Fruit fly (Drosophila melanogaster) whole organism, prepupa: ENCODE data around the gene Tmtc4.

Experiments
- Blimp-1 ChIP-seq: fragments of 200-800 bp; sonication (Bioruptor generic); optimal IDR thresholded peaks from 3 replicates; lab custom pipeline; 2017; ENCODE audit warnings: missing biosample characterization, missing genetic modification characterization, mild to moderate bottlenecking, moderate library complexity, missing genetic modification reagents
- CG10631 ChIP-seq: fragments of 200-800 bp; sonication (Bioruptor generic); optimal IDR thresholded peaks from 2 replicates; lab custom pipeline; 2016; ENCODE audit warnings: missing biosample characterization, missing genetic modification characterization
- CG11294 ChIP-seq: fragments of 200-800 bp; sonication (Bioruptor generic); IDR thresholded peaks from 2 replicates; pipeline ENCODE4 v1.3.6; 2022; ENCODE audit warnings: missing biosample characterization, missing genetic modification characterization
- CG11762 ChIP-seq: fragments of 200-800 bp; sonication (Bioruptor generic); optimal IDR thresholded peaks from 3 replicates; lab custom pipeline; 2016; ENCODE audit warnings: missing biosample characterization, missing genetic modification characterization; ENCODE audit not compliant: insufficient read depth
- CG11902 ChIP-seq: fragments of 200-800 bp; sonication (Bioruptor generic); optimal IDR thresholded peaks from 3 replicates; lab custom pipeline; 2016; ENCODE audit warnings: missing biosample characterization, missing genetic modification characterization
- CG15336 ChIP-seq: fragments of 200-800 bp; sonication (Bioruptor generic); IDR thresholded peaks from 2 replicates; pipeline ENCODE4 v1.3.6; 2022; ENCODE audit warnings: missing biosample characterization, missing genetic modification characterization
- CG1621 ChIP-seq: fragments of 200-800 bp; sonication (Bioruptor generic); optimal IDR thresholded peaks from 3 replicates; lab custom pipeline; 2018; ENCODE audit warnings: missing biosample characterization, mild to moderate bottlenecking, missing genetic modification characterization
- CG16779 ChIP-seq: fragments of 200-800 bp; sonication (Bioruptor generic); optimal IDR thresholded peaks from 3 replicates; lab custom pipeline; 2017; ENCODE audit warnings: missing biosample characterization, mild to moderate bottlenecking, missing genetic modification characterization
- CG3032 ChIP-seq: fragments of 200-800 bp; optimal IDR thresholded peaks from 2 replicates; lab custom pipeline; 2019; ENCODE audit warnings: missing biosample characterization, mild to moderate bottlenecking, missing genetic modification characterization, moderate library complexity
- CG31627 ChIP-seq: fragments of 200-800 bp; sonication (Bioruptor generic); optimal IDR thresholded peaks from 3 replicates; lab custom pipeline; 2016; ENCODE audit warnings: missing biosample characterization, missing genetic modification characterization
- CG32006 ChIP-seq: fragments of 200-800 bp; sonication (Bioruptor generic); optimal IDR thresholded peaks from 3 replicates; lab custom pipeline; 2017; ENCODE audit warnings: missing biosample characterization, mild to moderate bottlenecking, missing genetic modification characterization
- CG34406 ChIP-seq: fragments of 200-800 bp; sonication (Bioruptor generic); optimal IDR thresholded peaks from 3 replicates; lab custom pipeline; 2016; ENCODE audit warnings: missing biosample characterization, missing genetic modification characterization
- CG3919 ChIP-seq: fragments of 200-800 bp; sonication (Bioruptor generic); optimal IDR thresholded peaks from 3 replicates; lab custom pipeline; 2016; ENCODE audit warnings: missing biosample characterization, missing genetic modification characterization
- CG6163 ChIP-seq: fragments of 200-800 bp; sonication (Bioruptor generic); IDR thresholded peaks from 3 replicates; pipeline ENCODE4 v1.3.6; 2022; ENCODE audit warnings: missing biosample characterization, missing genetic modification characterization
- CG6792 ChIP-seq: fragments of 200-800 bp; sonication (Bioruptor generic); optimal IDR thresholded peaks from 3 replicates; lab custom pipeline; 2016; ENCODE audit warnings: missing biosample characterization, missing genetic modification characterization
- CG6808 ChIP-seq: fragments of 200-800 bp; sonication (Bioruptor generic); optimal IDR thresholded peaks from 3 replicates; lab custom pipeline; 2017; ENCODE audit warnings: missing biosample characterization, missing genetic modification characterization, mild to moderate bottlenecking, moderate library complexity, missing genetic modification reagents
- CG6854 ChIP-seq: fragments of 200-800 bp; sonication (Bioruptor generic); optimal IDR thresholded peaks from 2 replicates; lab custom pipeline; 2017; ENCODE audit warnings: missing biosample characterization, mild to moderate bottlenecking, missing genetic modification characterization
- CG7368 ChIP-seq: fragments of 200-800 bp; sonication (Bioruptor generic); optimal IDR thresholded peaks from 3 replicates; lab custom pipeline; 2016; ENCODE audit warnings: missing biosample characterization, missing genetic modification characterization
- CG8119 ChIP-seq: fragments of 200-800 bp; sonication (Bioruptor generic); IDR thresholded peaks from 3 replicates; pipeline ENCODE4 v1.3.6; 2022; ENCODE audit warnings: missing biosample characterization, missing genetic modification characterization
- CG8632 ChIP-seq: fragments of 200-800 bp; sonication (Bioruptor generic); optimal IDR thresholded peaks from 3 replicates; lab custom pipeline; 2016; ENCODE audit warnings: missing biosample characterization, missing genetic modification characterization
- CG9139 ChIP-seq: fragments of 200-800 bp; sonication (Bioruptor generic); optimal IDR thresholded peaks from 3 replicates; lab custom pipeline; 2017; ENCODE audit warnings: missing biosample characterization, mild to moderate bottlenecking, missing genetic modification characterization
- Eip75B ChIP-seq: fragments of 200-800 bp; sonication (Bioruptor generic); optimal IDR thresholded peaks from 3 replicates; lab custom pipeline; 2016; ENCODE audit warnings: missing biosample characterization, missing genetic modification characterization
- Eip78C ChIP-seq: fragments of 200-800 bp; sonication (Bioruptor generic); peaks from one replicate; lab custom pipeline; 2016; ENCODE audit warnings: missing biosample characterization, missing genetic modification characterization
- Eip93F ChIP-seq: fragments of 200-800 bp; sonication (Bioruptor generic); optimal IDR thresholded peaks from 2 replicates; lab custom pipeline; 2016; ENCODE audit warnings: missing biosample characterization, mild to moderate bottlenecking, missing genetic modification characterization
- Ets21C ChIP-seq: fragments of 200-800 bp; sonication (Bioruptor generic); optimal IDR thresholded peaks from 3 replicates; lab custom pipeline; 2016; ENCODE audit warnings: missing biosample characterization, missing genetic modification characterization
- Ets96B ChIP-seq: fragments of 200-800 bp; optimal IDR thresholded peaks from 2 replicates; lab custom pipeline; 2019; ENCODE audit warnings: missing biosample characterization, mild to moderate bottlenecking, missing genetic modification characterization, moderate library complexity
- Hr39 ChIP-seq: fragments of 200-800 bp; sonication (Bioruptor generic); optimal IDR thresholded peaks from 2 replicates; lab custom pipeline; 2016; ENCODE audit warnings: missing biosample characterization, missing genetic modification characterization
- Hr4 ChIP-seq: fragments of 200-800 bp; sonication (Bioruptor generic); optimal IDR thresholded peaks from 3 replicates; lab custom pipeline; 2016; ENCODE audit warnings: missing biosample characterization, missing genetic modification characterization
- Lpt ChIP-seq: fragments of 200-800 bp; sonication (Bioruptor generic); optimal IDR thresholded peaks from 3 replicates; lab custom pipeline; 2016; ENCODE audit warnings: missing biosample characterization, missing genetic modification characterization
- OdsH ChIP-seq: fragments of 200-800 bp; sonication (Bioruptor generic); optimal IDR thresholded peaks from 3 replicates; lab custom pipeline; 2016; ENCODE audit warnings: missing biosample characterization, missing genetic modification characterization
- Sox14 ChIP-seq: fragments of 200-800 bp; sonication (Bioruptor generic); optimal IDR thresholded peaks from 3 replicates; lab custom pipeline; 2016; ENCODE audit warnings: missing biosample characterization, missing genetic modification characterization
- Sox15 ChIP-seq: fragments of 200-800 bp; sonication (Bioruptor generic); optimal IDR thresholded peaks from 3 replicates; lab custom pipeline; 2016; ENCODE audit warnings: missing biosample characterization, missing genetic modification characterization
- achi ChIP-seq: fragments of 200-800 bp; sonication (Bioruptor generic); optimal IDR thresholded peaks from 3 replicates; lab custom pipeline; 2016; ENCODE audit warnings: missing biosample characterization, missing genetic modification characterization
- cyc ChIP-seq: fragments of 200-800 bp; sonication (Bioruptor generic); optimal IDR thresholded peaks from 3 replicates; lab custom pipeline; 2016; ENCODE audit warnings: missing biosample characterization, missing genetic modification characterization
- dsx ChIP-seq: fragments of 200-800 bp; optimal IDR thresholded peaks from 3 replicates; lab custom pipeline; 2019; ENCODE audit warnings: missing biosample characterization, mild to moderate bottlenecking, missing genetic modification characterization, moderate library complexity; ENCODE audit not compliant: poor library complexity, severe bottlenecking
- eg ChIP-seq: fragments of 200-800 bp; sonication (Bioruptor generic); IDR thresholded peaks from 3 replicates; pipeline ENCODE4 v1.3.6; 2022; ENCODE audit warnings: missing biosample characterization, missing genetic modification characterization
- esn ChIP-seq: fragments of 200-800 bp; sonication (Bioruptor generic); optimal IDR thresholded peaks from 2 replicates; lab custom pipeline; 2016; ENCODE audit warnings: missing biosample characterization, mild to moderate bottlenecking, missing genetic modification characterization, moderate library complexity
- lz ChIP-seq: fragments of 200-800 bp; sonication (Bioruptor generic); optimal IDR thresholded peaks from 3 replicates; lab custom pipeline; 2016; ENCODE audit warnings: missing biosample characterization, missing genetic modification characterization
- salr ChIP-seq, 2 experiments: fragments of 200-800 bp; sonication (Bioruptor generic); optimal IDR thresholded peaks; 3 replicates each; lab custom pipeline; 2016 to 2018; ENCODE audit warnings: missing biosample characterization in 2 of 2, missing genetic modification characterization in 2 of 2, mild to moderate bottlenecking in 1 of 2
- spab ChIP-seq: fragments of 200-800 bp; sonication (Bioruptor generic); optimal IDR thresholded peaks from 2 replicates; lab custom pipeline; 2017; ENCODE audit warnings: missing biosample characterization, mild to moderate bottlenecking, missing genetic modification characterization, missing genetic modification reagents
- svp ChIP-seq: fragments of 200-800 bp; sonication (Bioruptor generic); peaks from one replicate; lab custom pipeline; 2016; ENCODE audit warnings: missing biosample characterization, missing genetic modification characterization
- topi ChIP-seq: fragments of 200-800 bp; sonication (Bioruptor generic); optimal IDR thresholded peaks from 3 replicates; lab custom pipeline; 2016; ENCODE audit warnings: missing biosample characterization, missing genetic modification characterization
- vri ChIP-seq: fragments of 200-800 bp; sonication (Bioruptor generic); optimal IDR thresholded peaks from 3 replicates; lab custom pipeline; 2016; ENCODE audit warnings: missing biosample characterization, mild to moderate bottlenecking, missing genetic modification characterization

The Tmtc4 gene

DNA sequence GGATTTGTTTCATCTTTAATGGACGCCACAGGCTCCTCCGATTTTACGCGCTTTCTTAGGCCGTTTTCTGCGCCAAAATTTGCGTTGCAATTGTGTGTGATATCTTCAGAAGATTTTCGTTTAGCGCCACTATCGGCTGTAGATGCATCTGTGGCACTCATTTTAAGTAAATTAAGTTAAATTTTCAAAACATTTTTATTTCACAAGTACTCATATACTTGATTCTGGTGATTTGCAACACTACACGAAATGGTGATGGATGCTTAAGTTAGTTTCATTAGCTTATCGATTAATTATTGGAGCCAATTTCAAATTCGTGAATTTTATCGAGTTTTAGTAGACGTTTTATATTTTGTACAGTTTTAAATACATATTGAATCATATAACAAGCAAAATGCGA is 12.6 kb downstream of the Tmtc4 start, which contains the start of gene CG6171:
Gene CG6171, minus strand, starts transcription at position 250 of the 400 bp plus-strand sequence.
- TF ChIP-seq esn: peak; percentile 34
- TF ChIP-seq Ets96B: no peak
- no peak for TF ChIP-seq lz
- peak; percentile 52 for TF ChIP-seq Eip78C (GFP tag; lab: Kevin White, UChicago)
- TF ChIP-seq CG9139: no peak

DNA sequence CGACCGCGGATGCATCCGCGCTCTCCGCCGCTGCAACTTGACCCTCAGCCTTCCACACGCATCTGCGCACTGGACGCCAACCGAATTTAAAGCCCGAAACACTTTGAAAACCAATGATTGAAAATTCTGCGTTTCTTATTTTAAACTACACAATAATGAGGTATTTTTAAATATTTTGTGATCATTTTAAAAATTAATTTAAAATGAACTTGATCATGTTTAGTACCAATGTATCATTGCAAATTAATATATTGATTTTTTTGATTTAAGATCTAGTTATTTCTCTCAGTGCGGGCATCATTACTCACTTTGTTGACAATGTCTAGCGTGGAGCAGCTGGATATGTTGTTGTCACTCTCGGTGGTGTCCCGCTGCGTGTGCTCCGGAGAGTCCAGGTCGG is 15.8 kb downstream of the Tmtc4 start:
- TF ChIP-seq CG7368 (GFP tag; lab: Kevin White, UChicago) (no peak), CG10631 (GFP tag; lab: Kevin White, UChicago) (no peak), dsx (peak; percentile 58), Ets21C (GFP tag; lab: Kevin White, UChicago) (no peak), lz (peak; percentile 43), Lpt (GFP tag; lab: Kevin White, UChicago) (no peak), eg (GFP tag; lab: Robert Waterston, UW) (peak; percentile 76), CG31627 (GFP tag; lab: Kevin White, UChicago) (peak; percentile 18), CG6792 (peak; percentile 50), Eip78C (GFP tag; lab: Kevin White, UChicago) (peak; percentile 73), CG3032 (peak; percentile 35), esn (peak; percentile 68), CG6163 (GFP tag; lab: Robert Waterston, UW) (peak; percentile 60; the same call in 2 of the 3 replicates), CG8119 (peak; percentile 74; the same call in 2 of the 3 replicates), cyc (GFP tag; lab: Kevin White, UChicago) (peak; percentile 21), svp (GFP tag; lab: Kevin White, UChicago) (peak; percentile 94), Eip93F (GFP tag; lab: Kevin White, UChicago) (no peak), Sox15 (GFP tag; lab: Kevin White, UChicago) (no peak), CG11762 (GFP tag; lab: Kevin White, UChicago) (no peak), CG15336 (GFP tag; lab: Robert Waterston, UW) (peak; percentile 81), Ets96B (peak; percentile 57), spab (GFP tag; lab: Kevin White, UChicago) (no peak), CG8632 (no peak)

DNA sequence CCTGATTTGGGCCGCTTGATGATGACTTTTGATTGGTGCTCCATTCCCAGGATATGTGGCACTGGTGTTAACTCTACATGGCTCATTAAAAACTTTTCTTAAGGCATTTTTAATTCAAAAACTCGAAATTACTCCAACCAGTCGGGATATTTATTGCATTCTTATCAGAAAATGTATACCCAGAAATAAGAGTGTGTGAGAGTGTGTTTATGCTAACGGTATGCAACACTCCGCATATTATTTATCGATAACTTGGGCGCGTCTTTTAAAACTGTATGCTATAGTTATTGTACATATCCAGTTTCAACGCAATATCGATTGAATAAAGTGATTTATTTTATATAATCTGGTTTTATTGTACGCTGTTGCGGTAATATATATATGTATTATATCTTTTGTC is 16.5 kb downstream of the Tmtc4 start, which contains the start of gene CG34404:
Gene CG34404, minus strand, starts transcription at position 189 of the 400 bp plus-strand sequence.
- peak; percentile 22 for TF ChIP-seq esn
- TF ChIP-seq CG3032: no peak
- no peak for TF ChIP-seq CG32006 (GFP tag; lab: Kevin White, UChicago)
- no peak for TF ChIP-seq cyc (GFP tag; lab: Kevin White, UChicago)
- TF ChIP-seq Eip78C (GFP tag; lab: Kevin White, UChicago): peak; percentile 40
- TF ChIP-seq CG6163 (GFP tag; lab: Robert Waterston, UW): no peak
- TF ChIP-seq CG11294: no peak

DNA sequence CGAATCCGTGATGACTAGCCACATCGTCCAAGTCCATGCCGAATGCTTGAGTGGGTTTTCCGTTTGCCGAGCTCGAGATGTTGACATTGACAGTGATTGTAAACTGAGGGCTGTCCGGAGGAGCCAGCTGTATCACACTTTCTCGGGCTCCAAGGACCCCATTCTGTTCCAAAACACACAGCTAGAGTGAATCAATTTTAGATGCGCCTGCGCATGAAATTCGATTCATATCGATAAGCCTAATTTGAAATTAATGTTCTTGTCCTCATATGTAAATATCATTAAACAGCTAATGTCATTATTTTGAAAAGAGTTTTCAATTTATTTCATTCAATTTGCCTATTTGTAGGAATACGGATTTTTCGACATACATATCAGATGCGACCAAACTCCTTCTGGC is 18.7 kb downstream of the Tmtc4 start, which contains the start of gene CG14868:
Gene CG14868, minus strand, starts transcription at position 204 of the 400 bp plus-strand sequence.
- TF ChIP-seq Lpt (GFP tag; lab: Kevin White, UChicago) (no peak), CG11294 (no peak), CG11762 (GFP tag; lab: Kevin White, UChicago) (no peak), achi (GFP tag; lab: Kevin White, UChicago) (no peak), CG3919 (GFP tag; lab: Kevin White, UChicago) (no peak), CG15336 (GFP tag; lab: Robert Waterston, UW) (no peak), Ets96B (no peak)

DNA sequence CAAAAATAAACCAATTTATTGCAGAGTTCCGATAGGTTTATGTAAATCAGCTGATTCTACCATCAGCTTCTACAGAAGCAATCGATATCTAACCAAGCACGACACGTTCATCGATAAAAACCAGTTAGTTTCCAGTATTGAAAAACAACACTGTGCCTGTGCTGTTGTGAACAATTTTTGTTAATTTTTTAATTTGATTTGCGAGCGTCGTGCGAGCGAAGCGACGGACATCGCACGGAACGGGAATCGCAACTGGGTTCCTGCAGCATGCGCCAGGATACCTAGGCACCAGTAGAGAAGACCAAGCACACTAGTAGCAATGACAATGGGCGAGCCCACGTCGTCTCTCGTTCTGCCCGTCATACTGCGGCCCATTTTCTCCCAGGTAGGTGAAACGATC is 20.8 kb downstream of the Tmtc4 start, which contains the start of the genes Ccm3 and CG6136:
Gene Ccm3, plus strand, starts transcription at position 125 of the 400 bp plus-strand sequence.
Gene CG6136, minus strand, starts transcription at position 380 of the 400 bp plus-strand sequence.
- TF ChIP-seq CG6854 (GFP tag; lab: Kevin White, UChicago): peak; percentile 38
- TF ChIP-seq Sox15 (GFP tag; lab: Kevin White, UChicago): no peak
- peak; percentile 18 for TF ChIP-seq achi (GFP tag; lab: Kevin White, UChicago)
- TF ChIP-seq Eip75B (GFP tag; lab: Kevin White, UChicago): peak; percentile 32
- TF ChIP-seq CG11762 (GFP tag; lab: Kevin White, UChicago): no peak
- no peak for TF ChIP-seq CG11902 (GFP tag; lab: Kevin White, UChicago)
- no peak for TF ChIP-seq CG11294
- TF ChIP-seq salr (GFP tag; optimal IDR thresholded peaks at IDR 0.05; lab: Kevin White, UChicago): no peak
- TF ChIP-seq CG31627 (GFP tag; lab: Kevin White, UChicago): peak; percentile 44
- TF ChIP-seq CG6808: no peak
- TF ChIP-seq vri: no peak
- peak; percentile 47 for TF ChIP-seq topi (GFP tag; lab: Kevin White, UChicago)
- TF ChIP-seq OdsH (GFP tag; lab: Kevin White, UChicago): no peak
- TF ChIP-seq CG16779 (tag; lab: Kevin White, UChicago): no peak
- no peak for TF ChIP-seq Lpt (GFP tag; lab: Kevin White, UChicago)
- TF ChIP-seq Sox14: peak; percentile 19
- no peak for TF ChIP-seq CG10631 (GFP tag; lab: Kevin White, UChicago)
- no peak for TF ChIP-seq eg (GFP tag; lab: Robert Waterston, UW)
- no peak for TF ChIP-seq Blimp-1 (GFP tag; lab: Kevin White, UChicago)
- TF ChIP-seq Hr4: no peak
- TF ChIP-seq CG34406: no peak
- TF ChIP-seq Hr39 (GFP tag; lab: Kevin White, UChicago): no peak
- no peak for TF ChIP-seq CG1621
